Worm (Caenorhabditis elegans) whole organism, L4/young adult: Measurements from ENCODE around the gene cwp-2.

Experiments
- W03F9.2 ChIP-seq: fragments of 150-350 bp; optimal IDR thresholded peaks from 2 replicates; lab custom pipeline; 2014; ENCODE audit warnings: missing biosample characterization, missing genetic modification characterization
- dao-5 ChIP-seq: sonication (generic microtip); optimal IDR thresholded peaks from 2 replicates; lab custom pipeline; 2016; ENCODE audit warnings: missing genotype, missing genetic modification characterization, moderate library complexity, missing compliant biosample characterization
- him-1 ChIP-seq: sonication (generic microtip); optimal IDR thresholded peaks from 2 replicates; lab custom pipeline; 2016; ENCODE audit warnings: missing genotype, missing genetic modification reagents, missing genetic modification characterization, missing compliant biosample characterization

The cwp-2 gene

ce11 chrV:4864330-4864729 lies 21.9 kb upstream of the cwp-2 start:
- no peak for TF ChIP-seq W03F9.2 (tag; lab: Kevin White, UChicago)
- TF ChIP-seq dao-5 (tag; lab: Kevin White, UChicago), result no peak
- TF ChIP-seq him-1 (tag; lab: Kevin White, UChicago), result no peak

ce11 chrV:4862737-4863136 lies 20.3 kb upstream of the cwp-2 start, which contains the start of gene C37H5.13:
Gene C37H5.13, minus strand, starts transcription at chrV:4862965.
- TF ChIP-seq him-1 (tag; lab: Kevin White, UChicago), result no peak
- no peak for TF ChIP-seq dao-5 (tag; lab: Kevin White, UChicago)
- TF ChIP-seq W03F9.2 (tag; lab: Kevin White, UChicago), result no peak

- TF ChIP-seq dao-5 (tag; lab: Kevin White, UChicago), result no peak
- no peak for TF ChIP-seq W03F9.2 (tag; lab: Kevin White, UChicago)
- TF ChIP-seq him-1 (tag; lab: Kevin White, UChicago), result no peak
Observed at ce11 chrV:4860525-4860924, 18.1 kb upstream of the cwp-2 start.

- TF ChIP-seq dao-5 (tag; lab: Kevin White, UChicago), result no peak
- no peak for TF ChIP-seq W03F9.2 (tag; lab: Kevin White, UChicago)
- no peak for TF ChIP-seq him-1 (tag; lab: Kevin White, UChicago)
Observed at ce11 chrV:4857561-4857960, 15.1 kb upstream of the cwp-2 start.

- TF ChIP-seq him-1 (tag; lab: Kevin White, UChicago) (no peak), dao-5 (tag; lab: Kevin White, UChicago) (no peak), W03F9.2 (tag; lab: Kevin White, UChicago) (no peak)
Observed at ce11 chrV:4851969-4852368, 9.5 kb upstream of the cwp-2 start.

- TF ChIP-seq W03F9.2 (tag; lab: Kevin White, UChicago) (no peak), dao-5 (tag; lab: Kevin White, UChicago) (no peak), him-1 (tag; lab: Kevin White, UChicago) (no peak)
Observed at ce11 chrV:4851138-4851537, 8.7 kb upstream of the cwp-2 start, which contains the start of gene nex-4. Gene nex-4, plus strand, starts transcription at chrV:4851438.

ce11 chrV:4850446-4850845 lies 8.0 kb upstream of the cwp-2 start:
- TF ChIP-seq him-1 (tag; lab: Kevin White, UChicago), result no peak
- TF ChIP-seq W03F9.2 (tag; lab: Kevin White, UChicago), result no peak
- TF ChIP-seq dao-5 (tag; lab: Kevin White, UChicago), result no peak

- TF ChIP-seq W03F9.2 (tag; lab: Kevin White, UChicago) (peak; percentile 20), him-1 (tag; lab: Kevin White, UChicago) (no peak)
Observed at ce11 chrV:4847424-4847823, 5.0 kb upstream of the cwp-2 start, which contains the start of gene abhd-5.1. Gene abhd-5.1, plus strand, starts transcription at chrV:4847653.

- TF ChIP-seq W03F9.2 (tag; lab: Kevin White, UChicago) (no peak), dao-5 (tag; lab: Kevin White, UChicago) (no peak), him-1 (tag; lab: Kevin White, UChicago) (no peak)
Observed at ce11 chrV:4846507-4846906, 4.1 kb upstream of the cwp-2 start.

- no peak for TF ChIP-seq him-1 (tag; lab: Kevin White, UChicago)
- TF ChIP-seq W03F9.2 (tag; lab: Kevin White, UChicago), result peak; percentile 11
Observed at ce11 chrV:4844591-4844990, 2.1 kb upstream of the cwp-2 start, which contains the start of gene abhd-5.2. Gene abhd-5.2, plus strand, starts transcription at chrV:4844685.

- TF ChIP-seq dao-5 (tag; lab: Kevin White, UChicago) (no peak), him-1 (tag; lab: Kevin White, UChicago) (no peak), W03F9.2 (tag; lab: Kevin White, UChicago) (no peak)
Observed at ce11 chrV:4841179-4841578, 1.3 kb downstream of the cwp-2 start, which contains the start of gene cwp-1. Gene cwp-1, minus strand, starts transcription at chrV:4841279.

ce11 chrV:4839913-4840312 lies 2.5 kb downstream of the cwp-2 start, which contains the start of gene nas-9:
Gene nas-9, minus strand, starts transcription at chrV:4840013.
- TF ChIP-seq dao-5 (tag; lab: Kevin White, UChicago) (no peak), him-1 (tag; lab: Kevin White, UChicago) (no peak), W03F9.2 (tag; lab: Kevin White, UChicago) (no peak)

ce11 chrV:4834277-4834676 lies 8.2 kb downstream of the cwp-2 start, which contains the start of gene C37H5.14:
Gene C37H5.14, minus strand, starts transcription at chrV:4834377.
- TF ChIP-seq dao-5 (tag; lab: Kevin White, UChicago), result no peak
- TF ChIP-seq W03F9.2 (tag; lab: Kevin White, UChicago), result no peak
- TF ChIP-seq him-1 (tag; lab: Kevin White, UChicago), result no peak

ce11 chrV:4826710-4827380 lies 15.6 kb downstream of the cwp-2 start, which contains the start of the genes hsp-6 and C37H5.5:
Gene hsp-6, minus strand, starts transcription at chrV:4826760.
Gene C37H5.5, plus strand, starts transcription at chrV:4827360.
- peak; percentile 14 for TF ChIP-seq him-1 (tag; lab: Kevin White, UChicago)
- no peak for TF ChIP-seq dao-5 (tag; lab: Kevin White, UChicago)
- TF ChIP-seq W03F9.2 (tag; lab: Kevin White, UChicago), result peak; percentile 93
